Worm (Caenorhabditis elegans) whole organism, early embryonic: ENCODE data around the gene flp-18.
A peak's percentile ranks its signal among the peaks of the same experiment; 100 is the strongest.

ENCODE experiments used
- B0310.2 ChIP-seq: sonication (generic microtip); optimal IDR thresholded peaks from 2 replicates; lab custom pipeline; 2016; ENCODE audit warnings: mild to moderate bottlenecking, missing genetic modification characterization, missing compliant biosample characterization
- F13C5.2 ChIP-seq: sonication (generic microtip); optimal IDR thresholded peaks from 2 replicates; lab custom pipeline; 2017; ENCODE audit warnings: mild to moderate bottlenecking, missing genetic modification characterization, inconsistent platforms, missing compliant biosample characterization
- aly-1 ChIP-seq: sonication (generic microtip); optimal IDR thresholded peaks from 2 replicates; lab custom pipeline; 2016; ENCODE audit warnings: missing genetic modification characterization, missing compliant biosample characterization
- ama-1 ChIP-seq: fragments of 150-350 bp; optimal IDR thresholded peaks from 2 replicates; lab custom pipeline; 2014
- ceh-13 ChIP-seq: fragments of 200-800 bp; sonication (Bioruptor generic); optimal IDR thresholded peaks from 2 replicates; lab custom pipeline; 2018; ENCODE audit warnings: mild to moderate bottlenecking, missing genetic modification characterization, missing compliant biosample characterization
- ceh-36 ChIP-seq: sonication (generic microtip); optimal IDR thresholded peaks from 2 replicates; lab custom pipeline; 2016; ENCODE audit warnings: missing genetic modification characterization, inconsistent platforms, missing compliant biosample characterization
- ets-7 ChIP-seq: sonication (generic microtip); optimal IDR thresholded peaks from 2 replicates; lab custom pipeline; 2016; ENCODE audit warnings: missing genotype, missing genetic modification characterization, missing compliant biosample characterization
- flt-1 ChIP-seq: fragments of 200-800 bp; sonication (Bioruptor generic); IDR thresholded peaks from 2 replicates; pipeline ENCODE4 v1.3.6; 2022; ENCODE audit warnings: missing genetic modification characterization, missing compliant biosample characterization
- hmbx-1 ChIP-seq: sonication (generic microtip); optimal IDR thresholded peaks from 2 replicates; lab custom pipeline; 2016; ENCODE audit warnings: mild to moderate bottlenecking, missing genetic modification characterization, missing compliant biosample characterization
- hmg-4 ChIP-seq: fragments of 200-800 bp; sonication (Bioruptor generic); optimal IDR thresholded peaks from 2 replicates; lab custom pipeline; 2018; ENCODE audit warnings: mild to moderate bottlenecking, missing genetic modification characterization, missing compliant biosample characterization
- hnd-1 ChIP-seq: sonication (generic microtip); optimal IDR thresholded peaks from 2 replicates; lab custom pipeline; 2016; ENCODE audit warnings: missing genetic modification characterization, missing compliant biosample characterization
- pes-1 ChIP-seq: fragments of 200-800 bp; sonication (Bioruptor generic); IDR thresholded peaks from 2 replicates; pipeline ENCODE4 v1.3.6; 2022; ENCODE audit warnings: missing genetic modification reagents, missing genetic modification characterization, missing compliant biosample characterization
- scrt-1 ChIP-seq: fragments of 200-800 bp; sonication (Bioruptor generic); IDR thresholded peaks from 2 replicates; pipeline ENCODE4 v1.3.6; 2022; ENCODE audit warnings: missing genetic modification characterization, missing compliant biosample characterization
- sea-1 ChIP-seq: fragments of 200-800 bp; sonication (Bioruptor generic); conservative IDR thresholded peaks from 2 replicates; pipeline ENCODE4 v1.3.6; 2022; ENCODE audit warnings: missing genetic modification characterization, missing compliant biosample characterization
- tbx-11 ChIP-seq: fragments of 200-800 bp; sonication (Bioruptor generic); IDR thresholded peaks from 2 replicates; pipeline ENCODE4 v1.3.6; 2022; ENCODE audit warnings: missing genetic modification characterization, missing compliant biosample characterization
- tbx-37 ChIP-seq: fragments of 200-800 bp; sonication (Bioruptor generic); conservative IDR thresholded peaks from 2 replicates; pipeline ENCODE4 v1.3.6; 2022; ENCODE audit warnings: missing genetic modification reagents, missing genetic modification characterization, missing compliant biosample characterization
- tra-4 ChIP-seq: sonication (generic microtip); optimal IDR thresholded peaks from 2 replicates; lab custom pipeline; 2017; ENCODE audit warnings: missing genetic modification characterization, missing compliant biosample characterization

The flp-18 gene

ce11 chrX:2990145-2990544 is 28.2 kb downstream of the flp-18 start:
- TF ChIP-seq tra-4 (tag; lab: Kevin White, UChicago) (no peak), pes-1 (GFP tag; lab: Robert Waterston, UW) (0 out of 2 replicates have a peak, but pooled peaks have one; percentile 8), hmbx-1 (no peak), sea-1 (GFP tag; lab: Robert Waterston, UW) (no peak)

ce11 chrX:2983996-2984395 is 34.4 kb downstream of the flp-18 start, which contains the start of gene osm-5:
osm-5 (plus strand) TSS chrX:2984263.
- TF ChIP-seq tbx-37 (GFP tag; lab: Robert Waterston, UW) (no peak), hmbx-1 (no peak), aly-1 (tag; lab: Kevin White, UChicago) (no peak), pes-1 (GFP tag; lab: Robert Waterston, UW) (no peak), hnd-1 (tag; lab: Kevin White, UChicago) (no peak), ama-1 (lab: Kevin White, UChicago) (no peak), tbx-11 (no peak), ceh-36 (tag; lab: Kevin White, UChicago) (no peak), scrt-1 (GFP tag; lab: Robert Waterston, UW) (no peak), tra-4 (tag; lab: Kevin White, UChicago) (no peak), ceh-13 (GFP tag; lab: Kevin White, UChicago) (no peak)

- TF ChIP-seq tbx-11 (no peak), hnd-1 (tag; lab: Kevin White, UChicago) (no peak), ets-7 (tag; lab: Kevin White, UChicago) (no peak), ceh-13 (GFP tag; lab: Kevin White, UChicago) (no peak), hmbx-1 (no peak), sea-1 (GFP tag; lab: Robert Waterston, UW) (no peak), tra-4 (tag; lab: Kevin White, UChicago) (no peak), ceh-36 (tag; lab: Kevin White, UChicago) (no peak), aly-1 (tag; lab: Kevin White, UChicago) (no peak), scrt-1 (GFP tag; lab: Robert Waterston, UW) (no peak), ama-1 (lab: Kevin White, UChicago) (no peak), tbx-37 (GFP tag; lab: Robert Waterston, UW) (no peak)
These were observed 36.6 kb downstream of the flp-18 start, which contains the start of gene nspg-5 for ce11 chrX:2981715-2982114. nspg-5 (plus strand) TSS chrX:2982015.

- no peak for TF ChIP-seq sea-1 (GFP tag; lab: Robert Waterston, UW)
- TF ChIP-seq ceh-36 (tag; lab: Kevin White, UChicago), result no peak
- no peak for TF ChIP-seq ets-7 (tag; lab: Kevin White, UChicago)
- TF ChIP-seq flt-1, result no peak
- TF ChIP-seq B0310.2 (tag; lab: Kevin White, UChicago), result no peak
These were observed 40.3 kb downstream of the flp-18 start for ce11 chrX:2978100-2978499.

ce11 chrX:2976148-2976547 is 42.2 kb downstream of the flp-18 start, which contains the start of gene aakg-3:
aakg-3 (plus strand) TSS chrX:2976448.
- TF ChIP-seq F13C5.2 (tag; lab: Kevin White, UChicago) (no peak), B0310.2 (tag; lab: Kevin White, UChicago) (no peak), hmg-4 (GFP tag; lab: Kevin White, UChicago) (no peak), hnd-1 (tag; lab: Kevin White, UChicago) (no peak), ama-1 (lab: Kevin White, UChicago) (no peak), sea-1 (GFP tag; lab: Robert Waterston, UW) (no peak), tbx-11 (no peak), ets-7 (tag; lab: Kevin White, UChicago) (no peak), ceh-36 (tag; lab: Kevin White, UChicago) (no peak), tra-4 (tag; lab: Kevin White, UChicago) (no peak), flt-1 (no peak), ceh-13 (GFP tag; lab: Kevin White, UChicago) (no peak)

ce11 chrX:2975421-2975820 is 42.9 kb downstream of the flp-18 start:
- TF ChIP-seq pes-1 (GFP tag; lab: Robert Waterston, UW), result no peak
- no peak for TF ChIP-seq sea-1 (GFP tag; lab: Robert Waterston, UW)
- TF ChIP-seq flt-1, result no peak
- TF ChIP-seq B0310.2 (tag; lab: Kevin White, UChicago), result no peak
- TF ChIP-seq ceh-36 (tag; lab: Kevin White, UChicago), result no peak
- TF ChIP-seq hmbx-1, result no peak
- TF ChIP-seq scrt-1 (GFP tag; lab: Robert Waterston, UW), result no peak
- TF ChIP-seq ets-7 (tag; lab: Kevin White, UChicago), result no peak
- TF ChIP-seq ceh-13 (GFP tag; lab: Kevin White, UChicago), result no peak
- no peak for TF ChIP-seq tra-4 (tag; lab: Kevin White, UChicago)
- no peak for TF ChIP-seq hnd-1 (tag; lab: Kevin White, UChicago)
- TF ChIP-seq aly-1 (tag; lab: Kevin White, UChicago), result no peak
- no peak for TF ChIP-seq hmg-4 (GFP tag; lab: Kevin White, UChicago)
- TF ChIP-seq tbx-37 (GFP tag; lab: Robert Waterston, UW), result no peak
- TF ChIP-seq ama-1 (lab: Kevin White, UChicago), result no peak
- TF ChIP-seq F13C5.2 (tag; lab: Kevin White, UChicago), result no peak
- TF ChIP-seq tbx-11, result no peak

- TF ChIP-seq flt-1 (no peak), pes-1 (GFP tag; lab: Robert Waterston, UW) (no peak), ceh-36 (tag; lab: Kevin White, UChicago) (no peak), hnd-1 (tag; lab: Kevin White, UChicago) (no peak), ets-7 (tag; lab: Kevin White, UChicago) (no peak), ceh-13 (GFP tag; lab: Kevin White, UChicago) (no peak), tbx-11 (no peak), hmg-4 (GFP tag; lab: Kevin White, UChicago) (no peak), sea-1 (GFP tag; lab: Robert Waterston, UW) (no peak), hmbx-1 (no peak), F13C5.2 (tag; lab: Kevin White, UChicago) (no peak), tra-4 (tag; lab: Kevin White, UChicago) (no peak), tbx-37 (GFP tag; lab: Robert Waterston, UW) (no peak), aly-1 (tag; lab: Kevin White, UChicago) (no peak), scrt-1 (GFP tag; lab: Robert Waterston, UW) (no peak)
These were observed 45.9 kb downstream of the flp-18 start for ce11 chrX:2972272-2973042.
